Worm (Caenorhabditis elegans): Measurements from ENCODE around the gene tbc-6.

Gene tbc-6

ce11 chrII:6832695-6833389 lies 15.1 kb upstream of the tbc-6 start (continued):
- TF ChIP-seq ceh-82 (tag; optimal IDR thresholded peaks at IDR 0.05), result no peak
- no peak for TF ChIP-seq ztf-4 (tag; optimal IDR thresholded peaks at IDR 0.05)
- TF ChIP-seq nhr-28 (tag; optimal IDR thresholded peaks at IDR 0.05), result no peak
- TF ChIP-seq snpc-4 (tag; optimal IDR thresholded peaks at IDR 0.05), result no peak
- no peak for TF ChIP-seq pag-3 (tag; optimal IDR thresholded peaks at IDR 0.05; ENCODE audit: borderline replicate concordance, insufficient read depth)
- peak; percentile 39 for TF ChIP-seq irx-1 (tag; optimal IDR thresholded peaks at IDR 0.05)
- TF ChIP-seq skn-1 (tag; optimal IDR thresholded peaks at IDR 0.05), result no peak
- no peak for TF ChIP-seq nhr-90 (tag; optimal IDR thresholded peaks at IDR 0.05; ENCODE audit: poor library complexity)
- no peak for TF ChIP-seq pqm-1 (tag; optimal IDR thresholded peaks at IDR 0.05)
- TF ChIP-seq vab-15 (tag; optimal IDR thresholded peaks at IDR 0.05), result no peak
- TF ChIP-seq sptf-1 (tag; optimal IDR thresholded peaks at IDR 0.05), result no peak
- TF ChIP-seq C04F5.9 (tag; optimal IDR thresholded peaks at IDR 0.05), result no peak
- TF ChIP-seq ceh-90 (tag; optimal IDR thresholded peaks at IDR 0.05), result no peak
- no peak for TF ChIP-seq fkh-10 (GFP tag; optimal IDR thresholded peaks at IDR 0.05)
- no peak for TF ChIP-seq snu-23 (GFP tag; optimal IDR thresholded peaks at IDR 0.05)
- TF ChIP-seq lir-3 (tag; optimal IDR thresholded peaks at IDR 0.05; ENCODE audit: poor library complexity), result no peak
- TF ChIP-seq fkh-8 (tag; optimal IDR thresholded peaks at IDR 0.05), result no peak
- TF ChIP-seq fkh-4 (tag; optimal IDR thresholded peaks at IDR 0.05; ENCODE audit: borderline replicate concordance), result no peak
- TF ChIP-seq nhr-237 (tag; optimal IDR thresholded peaks at IDR 0.05), result no peak
- TF ChIP-seq lin-14 (GFP tag; optimal IDR thresholded peaks at IDR 0.05), result peak; percentile 65
- TF ChIP-seq ets-5 (GFP tag; IDR thresholded peaks at IDR 0.05), result no peak
- TF ChIP-seq efl-1 (optimal IDR thresholded peaks at IDR 0.05), result no peak
- peak in 1 of 2 experiments; percentile 70 for TF ChIP-seq efl-1 (GFP tag; optimal IDR thresholded peaks at IDR 0.05 in 1 of 2)
- TF ChIP-seq ama-1 (optimal IDR thresholded peaks at IDR 0.05), result no peak
- TF ChIP-seq dsc-1 (tag; optimal IDR thresholded peaks at IDR 0.05), result peak; percentile 46
- peak; percentile 14 for TF ChIP-seq rnt-1 (tag; optimal IDR thresholded peaks at IDR 0.05)

ce11 chrII:6833781-6834339 lies 14.1 kb upstream of the tbc-6 start:
- peak; percentile 6 for TF ChIP-seq swsn-7 (tag; optimal IDR thresholded peaks at IDR 0.05)
- no peak for TF ChIP-seq hlh-17 (GFP tag; optimal IDR thresholded peaks at IDR 0.05; ENCODE audit: borderline replicate concordance)
- no peak for TF ChIP-seq C04F5.9 (tag; optimal IDR thresholded peaks at IDR 0.05)
- no peak for TF ChIP-seq ama-1 (optimal IDR thresholded peaks at IDR 0.05)
- TF ChIP-seq nhr-12 (tag; optimal IDR thresholded peaks at IDR 0.05), result no peak
- no peak for TF ChIP-seq unc-86 (tag; optimal IDR thresholded peaks at IDR 0.05)
- no peak for TF ChIP-seq pag-3 (tag; optimal IDR thresholded peaks at IDR 0.05; ENCODE audit: borderline replicate concordance, insufficient read depth)
- peak in 1 of 2 experiments; percentile 35 for TF ChIP-seq lin-35 (GFP tag; optimal IDR thresholded peaks at IDR 0.05)
- peak; percentile 54 for TF ChIP-seq nhr-71 (tag; optimal IDR thresholded peaks at IDR 0.05)
- no peak for TF ChIP-seq sox-4 (tag; optimal IDR thresholded peaks at IDR 0.05)
- peak; percentile 4 for TF ChIP-seq elt-2 (tag; optimal IDR thresholded peaks at IDR 0.05)
- peak; percentile 43 for TF ChIP-seq snu-23 (GFP tag; optimal IDR thresholded peaks at IDR 0.05)
- peak; percentile 55 for TF ChIP-seq blmp-1 (tag; optimal IDR thresholded peaks at IDR 0.05)
- TF ChIP-seq efl-1 (optimal IDR thresholded peaks at IDR 0.05), result no peak
- peak in 1 of 2 experiments; percentile 41 for TF ChIP-seq efl-1 (GFP tag; optimal IDR thresholded peaks at IDR 0.05 in 1 of 2)
- peak; percentile 60 for TF ChIP-seq mep-1 (tag; optimal IDR thresholded peaks at IDR 0.05)
- TF ChIP-seq nhr-47 (tag; optimal IDR thresholded peaks at IDR 0.05), result peak; percentile 27
- peak; percentile 72 for TF ChIP-seq nhr-85 (tag)
- no peak for TF ChIP-seq isw-1 (GFP tag; IDR thresholded peaks at IDR 0.05)
- peak; percentile 67 for TF ChIP-seq lin-14 (GFP tag; optimal IDR thresholded peaks at IDR 0.05)
- TF ChIP-seq nhr-20 (tag; optimal IDR thresholded peaks at IDR 0.05), result peak; percentile 65
- peak; percentile 64 to 69 for TF ChIP-seq egl-27 (tag; optimal IDR thresholded peaks at IDR 0.05)
- peak; percentile 13 for TF ChIP-seq jun-1 (tag; optimal IDR thresholded peaks at IDR 0.05)
- no peak for TF ChIP-seq grh-1 (GFP tag; IDR thresholded peaks at IDR 0.05)
- TF ChIP-seq lsy-2 (tag; optimal IDR thresholded peaks at IDR 0.05), result peak in 1 of 2 experiments; percentile 33

Measured in whole organism, L1 larva.